Worm (Caenorhabditis elegans): Measurements from ENCODE around the gene F36G3.1.

DNA sequence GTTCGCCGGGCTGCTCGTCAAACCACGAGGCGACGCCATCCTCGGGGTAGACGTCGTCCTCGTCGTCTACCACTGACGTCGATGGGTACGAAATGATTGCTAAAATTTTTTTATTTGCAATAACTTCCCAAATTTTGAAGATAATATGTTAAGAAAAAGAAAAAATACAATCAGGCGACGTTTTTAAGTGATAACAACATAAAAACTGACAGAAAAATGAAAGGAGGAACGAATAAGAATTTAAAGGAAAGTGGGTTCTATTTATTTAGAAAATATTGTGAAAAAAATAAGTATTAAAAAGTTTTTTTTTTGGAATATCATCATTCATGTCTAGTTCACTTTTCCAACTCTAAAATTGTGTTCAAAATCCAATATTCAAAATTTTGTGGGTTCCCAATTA lies 33.2 kb upstream of the F36G3.1 start, which contains the start of gene dpy-22:
- TF ChIP-seq ztf-29 (GFP tag; IDR thresholded peaks at IDR 0.05) (no peak), med-1 (GFP tag; optimal IDR thresholded peaks at IDR 0.05; ENCODE audit: insufficient read depth) (no peak), T22C8.4 (GFP tag; IDR thresholded peaks at IDR 0.05) (no peak), ref-1 (GFP tag; conservative IDR thresholded peaks at IDR 0.05) (no peak), flt-1 (GFP tag; IDR thresholded peaks at IDR 0.05) (no peak), ztf-23 (GFP tag; IDR thresholded peaks at IDR 0.05) (no peak)
